Fruit fly (Drosophila melanogaster): ENCODE measurements around the gene CG13005.
A peak's percentile ranks its signal among the peaks of the same experiment; 100 is the strongest.

DNA sequence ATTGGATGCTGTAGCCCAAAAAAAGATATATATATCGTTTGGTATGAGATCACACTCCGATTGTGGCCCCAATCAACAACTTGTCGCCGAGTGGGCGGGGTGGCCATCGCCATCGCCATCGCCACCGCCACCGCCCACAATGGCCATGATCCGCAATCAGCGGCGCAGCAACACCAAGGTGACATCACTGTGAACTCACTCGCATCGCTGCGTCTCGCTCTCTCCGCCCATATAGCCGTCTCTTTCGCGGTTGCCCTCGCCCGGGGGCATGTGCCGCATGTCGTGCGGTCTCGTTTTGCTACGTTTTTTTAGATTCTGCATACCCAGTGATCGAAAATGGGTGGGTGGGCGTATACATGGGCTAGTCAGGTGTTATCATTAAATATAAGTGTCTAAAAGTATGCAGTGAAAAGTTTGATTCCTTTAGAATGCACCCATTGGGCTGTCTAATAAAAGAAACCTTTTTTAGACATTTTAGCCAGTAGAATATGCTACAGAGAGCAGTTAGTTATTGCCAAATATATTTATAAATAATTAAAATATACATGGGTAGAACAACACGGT lies 36.5 kb upstream of the CG13005 start:
- no peak for TF ChIP-seq Bdp1 (GFP tag; optimal IDR thresholded peaks at IDR 0.05)
- peak; percentile 50; the same call in 1 of the 3 replicates for TF ChIP-seq ci (GFP tag; IDR thresholded peaks at IDR 0.05)
- no peak for TF ChIP-seq dati (GFP tag; IDR thresholded peaks at IDR 0.05)
- TF ChIP-seq CG12391 (tag; optimal IDR thresholded peaks at IDR 0.05), result no peak
- no peak for TF ChIP-seq CG14965 (GFP tag; optimal IDR thresholded peaks at IDR 0.05; ENCODE audit: borderline replicate concordance)
- TF ChIP-seq CG9932 (GFP tag; IDR thresholded peaks at IDR 0.05), result no peak
- TF ChIP-seq chinmo (GFP tag; IDR thresholded peaks at IDR 0.05; ENCODE audit: partially characterized antibody), result peak; percentile 82; the same call in 3 of the 4 replicates

Data from whole organism, embryonic.